Worm (Caenorhabditis elegans): ENCODE results near the gene aexr-2.
A peak's percentile ranks its signal among the peaks of the same experiment; 100 is the strongest.

Gene aexr-2

ce11 chrX:6597089-6597488, 34.2 kb downstream of the aexr-2 start, which contains the start of gene ttr-6:
Gene ttr-6 (minus strand): TSS chrX:6597121.
- TF ChIP-seq ceh-36 (tag; optimal IDR thresholded peaks at IDR 0.05) (no peak), ets-7 (tag; optimal IDR thresholded peaks at IDR 0.05) (no peak), pes-1 (GFP tag; IDR thresholded peaks at IDR 0.05) (no peak), hnd-1 (tag; optimal IDR thresholded peaks at IDR 0.05) (no peak), ama-1 (optimal IDR thresholded peaks at IDR 0.05) (no peak), sea-1 (GFP tag; conservative IDR thresholded peaks at IDR 0.05) (no peak), B0310.2 (tag; optimal IDR thresholded peaks at IDR 0.05) (no peak), tra-4 (tag; optimal IDR thresholded peaks at IDR 0.05) (no peak), F13C5.2 (tag; optimal IDR thresholded peaks at IDR 0.05) (no peak), hmbx-1 (tag; optimal IDR thresholded peaks at IDR 0.05) (no peak), ceh-13 (GFP tag; optimal IDR thresholded peaks at IDR 0.05) (no peak), aly-1 (tag; optimal IDR thresholded peaks at IDR 0.05) (no peak), tbx-37 (GFP tag; conservative IDR thresholded peaks at IDR 0.05) (no peak), flt-1 (GFP tag; IDR thresholded peaks at IDR 0.05) (no peak), hmg-4 (GFP tag; optimal IDR thresholded peaks at IDR 0.05) (no peak), scrt-1 (GFP tag; IDR thresholded peaks at IDR 0.05) (no peak), tbx-11 (GFP tag; IDR thresholded peaks at IDR 0.05) (no peak)

ce11 chrX:6593178-6593786, 38.1 kb downstream of the aexr-2 start:
- peak; percentile 85 for TF ChIP-seq F13C5.2 (tag; optimal IDR thresholded peaks at IDR 0.05)
- peak; percentile 94 for TF ChIP-seq aly-1 (tag; optimal IDR thresholded peaks at IDR 0.05)
- TF ChIP-seq hnd-1 (tag; optimal IDR thresholded peaks at IDR 0.05) = peak; percentile 86
- TF ChIP-seq hmg-4 (GFP tag; optimal IDR thresholded peaks at IDR 0.05) = no peak
- TF ChIP-seq ceh-13 (GFP tag; optimal IDR thresholded peaks at IDR 0.05) = peak; percentile 71
- peak; percentile 92 for TF ChIP-seq tbx-11 (GFP tag; IDR thresholded peaks at IDR 0.05)
- TF ChIP-seq ceh-36 (tag; optimal IDR thresholded peaks at IDR 0.05) = peak; percentile 84
- peak; percentile 95 for TF ChIP-seq pes-1 (GFP tag; IDR thresholded peaks at IDR 0.05)
- peak; percentile 79 for TF ChIP-seq B0310.2 (tag; optimal IDR thresholded peaks at IDR 0.05)
- TF ChIP-seq hmbx-1 (tag; optimal IDR thresholded peaks at IDR 0.05) = peak; percentile 59
- TF ChIP-seq flt-1 (GFP tag; IDR thresholded peaks at IDR 0.05) = peak; percentile 95
- TF ChIP-seq ets-7 (tag; optimal IDR thresholded peaks at IDR 0.05) = peak; percentile 83
- TF ChIP-seq ama-1 (optimal IDR thresholded peaks at IDR 0.05) = no peak
- peak; percentile 96 for TF ChIP-seq scrt-1 (GFP tag; IDR thresholded peaks at IDR 0.05)
- TF ChIP-seq sea-1 (GFP tag; conservative IDR thresholded peaks at IDR 0.05) = peak; percentile 93
- TF ChIP-seq tbx-37 (GFP tag; conservative IDR thresholded peaks at IDR 0.05) = peak; percentile 96
- TF ChIP-seq tra-4 (tag; optimal IDR thresholded peaks at IDR 0.05) = peak; percentile 39

DNA sequence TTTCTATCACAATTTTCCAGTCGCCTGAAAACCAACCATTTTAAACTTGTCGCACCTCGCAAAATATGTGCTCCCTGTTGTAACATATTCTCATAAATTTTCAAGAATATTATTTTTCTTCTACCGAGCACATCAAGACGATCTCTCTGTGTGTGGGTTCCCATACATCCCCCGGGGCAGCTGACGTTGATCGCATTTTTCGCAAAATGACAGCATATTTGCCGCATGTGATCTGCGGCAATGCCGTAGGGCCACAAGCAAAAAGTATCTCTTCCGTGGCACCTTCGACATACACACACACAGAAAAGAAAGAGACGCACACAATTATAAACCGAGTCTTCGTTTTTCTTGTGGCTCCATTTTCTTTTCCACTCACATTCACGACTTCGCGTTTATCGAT, 39.7 kb downstream of the aexr-2 start:
- TF ChIP-seq hmbx-1 (tag; optimal IDR thresholded peaks at IDR 0.05) (no peak), tbx-11 (GFP tag; IDR thresholded peaks at IDR 0.05) (no peak), tbx-37 (GFP tag; conservative IDR thresholded peaks at IDR 0.05) (no peak), sea-1 (GFP tag; conservative IDR thresholded peaks at IDR 0.05) (no peak), pes-1 (GFP tag; IDR thresholded peaks at IDR 0.05) (no peak), ama-1 (optimal IDR thresholded peaks at IDR 0.05) (no peak), ets-7 (tag; optimal IDR thresholded peaks at IDR 0.05) (no peak), hnd-1 (tag; optimal IDR thresholded peaks at IDR 0.05) (no peak), aly-1 (tag; optimal IDR thresholded peaks at IDR 0.05) (no peak), ceh-36 (tag; optimal IDR thresholded peaks at IDR 0.05) (no peak), F13C5.2 (tag; optimal IDR thresholded peaks at IDR 0.05) (no peak)

ce11 chrX:6588495-6588894, 42.8 kb downstream of the aexr-2 start, which contains the start of gene fbxl-4:
Gene fbxl-4 (plus strand): TSS chrX:6588795.
- TF ChIP-seq B0310.2 (tag; optimal IDR thresholded peaks at IDR 0.05) = no peak

DNA sequence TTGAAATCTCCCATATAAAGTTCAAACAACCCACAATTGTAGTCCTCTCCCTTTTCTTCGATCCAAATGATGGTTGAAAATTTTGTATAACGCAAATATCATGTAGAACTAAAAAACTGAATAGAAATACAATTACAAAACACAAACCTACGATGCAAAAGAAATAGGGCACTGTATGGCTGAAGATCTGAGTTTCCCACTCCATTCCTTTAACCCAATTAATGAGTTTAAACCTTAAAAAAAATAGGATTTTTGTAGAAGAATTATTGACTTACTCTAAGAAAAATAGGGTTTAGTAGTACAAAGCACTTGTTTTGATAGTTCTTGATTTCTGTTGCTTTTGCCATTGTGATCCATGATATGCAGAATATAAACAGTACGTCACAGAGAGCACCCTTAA, 48.0 kb downstream of the aexr-2 start:
- no peak for TF ChIP-seq tra-4 (tag; optimal IDR thresholded peaks at IDR 0.05)
- no peak for TF ChIP-seq pes-1 (GFP tag; IDR thresholded peaks at IDR 0.05)

All from whole organism, early embryonic.